Fruit fly (Drosophila melanogaster): ENCODE measurements around the gene tinc.
A peak's percentile ranks its signal among the peaks of the same experiment; 100 is the strongest.

Gene tinc

dm6 chr3R:17818803-17819202 is 7.5 kb downstream of the tinc start:
- TF ChIP-seq D1 (tag; optimal IDR thresholded peaks at IDR 0.05) (no peak), CG12605 (GFP tag; IDR thresholded peaks at IDR 0.05) (no peak), Pif1A (GFP tag; optimal IDR thresholded peaks at IDR 0.05) (no peak), fd96Ca (GFP tag; IDR thresholded peaks at IDR 0.05) (no peak), CG10348 (GFP tag; IDR thresholded peaks at IDR 0.05) (no peak), gl (tag; optimal IDR thresholded peaks at IDR 0.05) (no peak), CG14655 (GFP tag; optimal IDR thresholded peaks at IDR 0.05) (no peak), CG8301 (tag; optimal IDR thresholded peaks at IDR 0.05) (no peak), CG32121 (GFP tag; IDR thresholded peaks at IDR 0.05) (no peak)

dm6 chr3R:17821744-17822143 is 10.4 kb downstream of the tinc start:
- TF ChIP-seq EcR (GFP tag; optimal IDR thresholded peaks at IDR 0.05) (no peak), Ets98B (GFP tag; IDR thresholded peaks at IDR 0.05) (no peak), CG12605 (GFP tag; IDR thresholded peaks at IDR 0.05) (no peak), CG32121 (GFP tag; IDR thresholded peaks at IDR 0.05) (no peak), fd96Ca (GFP tag; IDR thresholded peaks at IDR 0.05) (no peak), gl (tag; optimal IDR thresholded peaks at IDR 0.05) (no peak), Snoo (tag; optimal IDR thresholded peaks at IDR 0.05) (no peak), Pif1B (GFP tag; optimal IDR thresholded peaks at IDR 0.05) (no peak), CG34367 (tag; optimal IDR thresholded peaks at IDR 0.05) (no peak), Pif1A (GFP tag; optimal IDR thresholded peaks at IDR 0.05) (no peak), CG14655 (GFP tag; optimal IDR thresholded peaks at IDR 0.05) (no peak)

dm6 chr3R:17825806-17826583 is 14.7 kb downstream of the tinc start:
- peak; percentile 21 for TF ChIP-seq CG14655 (GFP tag; optimal IDR thresholded peaks at IDR 0.05)
- no peak for TF ChIP-seq CG13204 (GFP tag; optimal IDR thresholded peaks at IDR 0.05)
- TF ChIP-seq CG8159 (tag; optimal IDR thresholded peaks at IDR 0.05) = peak; percentile 62
- TF ChIP-seq CG9948 (tag; optimal IDR thresholded peaks at IDR 0.05) = peak; percentile 33
- no peak for TF ChIP-seq gl (tag; optimal IDR thresholded peaks at IDR 0.05)
- TF ChIP-seq rn (GFP tag; IDR thresholded peaks at IDR 0.05) = no peak
- no peak for TF ChIP-seq Ets98B (GFP tag; IDR thresholded peaks at IDR 0.05)
- TF ChIP-seq Pif1A (GFP tag; optimal IDR thresholded peaks at IDR 0.05) = peak; percentile 35
- TF ChIP-seq CG10348 (GFP tag; IDR thresholded peaks at IDR 0.05) = no peak
- TF ChIP-seq CG12605 (GFP tag; IDR thresholded peaks at IDR 0.05) = no peak
- peak; percentile 52 for TF ChIP-seq CG15710 (tag; optimal IDR thresholded peaks at IDR 0.05)
- peak; percentile 31 for TF ChIP-seq Pif1B (GFP tag; optimal IDR thresholded peaks at IDR 0.05)
- TF ChIP-seq fd96Ca (GFP tag; IDR thresholded peaks at IDR 0.05) = no peak
- TF ChIP-seq D1 (tag; optimal IDR thresholded peaks at IDR 0.05) = no peak
- no peak for TF ChIP-seq CG32121 (GFP tag; IDR thresholded peaks at IDR 0.05)
- TF ChIP-seq CG34367 (tag; optimal IDR thresholded peaks at IDR 0.05) = peak; percentile 10
- no peak for TF ChIP-seq EcR (GFP tag; optimal IDR thresholded peaks at IDR 0.05)
- no peak for TF ChIP-seq CG8301 (tag; optimal IDR thresholded peaks at IDR 0.05)
- no peak for TF ChIP-seq CG4496 (GFP tag; IDR thresholded peaks at IDR 0.05)
- TF ChIP-seq CG17806 (tag; optimal IDR thresholded peaks at IDR 0.05) = peak; percentile 73
- TF ChIP-seq Snoo (tag; optimal IDR thresholded peaks at IDR 0.05) = peak; percentile 52

- TF ChIP-seq D1 (tag; optimal IDR thresholded peaks at IDR 0.05) (no peak), CG32121 (GFP tag; IDR thresholded peaks at IDR 0.05) (no peak), CG9948 (tag; optimal IDR thresholded peaks at IDR 0.05) (no peak), EcR (GFP tag; optimal IDR thresholded peaks at IDR 0.05) (no peak), Snoo (tag; optimal IDR thresholded peaks at IDR 0.05) (no peak), CG4496 (GFP tag; IDR thresholded peaks at IDR 0.05) (no peak), CG8159 (tag; optimal IDR thresholded peaks at IDR 0.05) (no peak), Pif1A (GFP tag; optimal IDR thresholded peaks at IDR 0.05) (no peak), CG15710 (tag; optimal IDR thresholded peaks at IDR 0.05) (no peak), CG17806 (tag; optimal IDR thresholded peaks at IDR 0.05) (no peak), gl (tag; optimal IDR thresholded peaks at IDR 0.05) (no peak), CG8301 (tag; optimal IDR thresholded peaks at IDR 0.05) (no peak), rn (GFP tag; IDR thresholded peaks at IDR 0.05) (no peak), Pif1B (GFP tag; optimal IDR thresholded peaks at IDR 0.05) (no peak), fd96Ca (GFP tag; IDR thresholded peaks at IDR 0.05) (no peak), Ets98B (GFP tag; IDR thresholded peaks at IDR 0.05) (no peak), CG14655 (GFP tag; optimal IDR thresholded peaks at IDR 0.05) (no peak)
Observed at dm6 chr3R:17827038-17827616, 15.8 kb downstream of the tinc start.

- no peak for TF ChIP-seq Ets98B (GFP tag; IDR thresholded peaks at IDR 0.05)
- no peak for TF ChIP-seq CG10348 (GFP tag; IDR thresholded peaks at IDR 0.05)
- TF ChIP-seq rn (GFP tag; IDR thresholded peaks at IDR 0.05) = no peak
- TF ChIP-seq CG8159 (tag; optimal IDR thresholded peaks at IDR 0.05) = no peak
- no peak for TF ChIP-seq gl (tag; optimal IDR thresholded peaks at IDR 0.05)
Observed at dm6 chr3R:17828653-17829052, 17.3 kb downstream of the tinc start.

- no peak for TF ChIP-seq EcR (GFP tag; optimal IDR thresholded peaks at IDR 0.05)
- TF ChIP-seq fd96Ca (GFP tag; IDR thresholded peaks at IDR 0.05) = no peak
- TF ChIP-seq CG17806 (tag; optimal IDR thresholded peaks at IDR 0.05) = no peak
- no peak for TF ChIP-seq rn (GFP tag; IDR thresholded peaks at IDR 0.05)
- no peak for TF ChIP-seq Pif1A (GFP tag; optimal IDR thresholded peaks at IDR 0.05)
- no peak for TF ChIP-seq CG8301 (tag; optimal IDR thresholded peaks at IDR 0.05)
- TF ChIP-seq CG14655 (GFP tag; optimal IDR thresholded peaks at IDR 0.05) = no peak
- TF ChIP-seq CG12605 (GFP tag; IDR thresholded peaks at IDR 0.05) = no peak
- no peak for TF ChIP-seq CG9948 (tag; optimal IDR thresholded peaks at IDR 0.05)
- TF ChIP-seq Snoo (tag; optimal IDR thresholded peaks at IDR 0.05) = no peak
- no peak for TF ChIP-seq CG4496 (GFP tag; IDR thresholded peaks at IDR 0.05)
- no peak for TF ChIP-seq CG15710 (tag; optimal IDR thresholded peaks at IDR 0.05)
- no peak for TF ChIP-seq Ets98B (GFP tag; IDR thresholded peaks at IDR 0.05)
- TF ChIP-seq CG32121 (GFP tag; IDR thresholded peaks at IDR 0.05) = no peak
- TF ChIP-seq gl (tag; optimal IDR thresholded peaks at IDR 0.05) = no peak
- TF ChIP-seq CG13204 (GFP tag; optimal IDR thresholded peaks at IDR 0.05) = no peak
- no peak for TF ChIP-seq CG8159 (tag; optimal IDR thresholded peaks at IDR 0.05)
- no peak for TF ChIP-seq CG34367 (tag; optimal IDR thresholded peaks at IDR 0.05)
- no peak for TF ChIP-seq Pif1B (GFP tag; optimal IDR thresholded peaks at IDR 0.05)
- no peak for TF ChIP-seq D1 (tag; optimal IDR thresholded peaks at IDR 0.05)
Observed at dm6 chr3R:17830528-17830927, 19.2 kb downstream of the tinc start.
